Worm (Caenorhabditis elegans) whole organism, midembryonic: Measurements from ENCODE around the gene phy-4.

Source experiments
- T22C8.4 ChIP-seq: fragments of 200-800 bp; sonication (Bioruptor generic); IDR thresholded peaks from 2 replicates; pipeline ENCODE4 v1.3.6; 2022; ENCODE audit warnings: missing genetic modification characterization, missing compliant biosample characterization
- med-1 ChIP-seq: sonication (generic microtip); optimal IDR thresholded peaks from 2 replicates; lab custom pipeline; 2017; ENCODE audit warnings: missing genetic modification characterization, mild to moderate bottlenecking, missing compliant biosample characterization, antibody characterized with exemption, missing genetic modification reagents; ENCODE audit not compliant: insufficient read depth
- tab-1 ChIP-seq: fragments of 200-800 bp; sonication (Bioruptor generic); IDR thresholded peaks from 2 replicates; pipeline ENCODE4 v1.3.6; 2022; ENCODE audit warnings: missing genetic modification characterization, missing compliant biosample characterization
- ztf-29 ChIP-seq: fragments of 200-800 bp; sonication (Bioruptor generic); IDR thresholded peaks from 2 replicates; pipeline ENCODE4 v1.3.6; 2022; ENCODE audit warnings: missing genetic modification reagents, missing genetic modification characterization, missing compliant biosample characterization

DNA sequence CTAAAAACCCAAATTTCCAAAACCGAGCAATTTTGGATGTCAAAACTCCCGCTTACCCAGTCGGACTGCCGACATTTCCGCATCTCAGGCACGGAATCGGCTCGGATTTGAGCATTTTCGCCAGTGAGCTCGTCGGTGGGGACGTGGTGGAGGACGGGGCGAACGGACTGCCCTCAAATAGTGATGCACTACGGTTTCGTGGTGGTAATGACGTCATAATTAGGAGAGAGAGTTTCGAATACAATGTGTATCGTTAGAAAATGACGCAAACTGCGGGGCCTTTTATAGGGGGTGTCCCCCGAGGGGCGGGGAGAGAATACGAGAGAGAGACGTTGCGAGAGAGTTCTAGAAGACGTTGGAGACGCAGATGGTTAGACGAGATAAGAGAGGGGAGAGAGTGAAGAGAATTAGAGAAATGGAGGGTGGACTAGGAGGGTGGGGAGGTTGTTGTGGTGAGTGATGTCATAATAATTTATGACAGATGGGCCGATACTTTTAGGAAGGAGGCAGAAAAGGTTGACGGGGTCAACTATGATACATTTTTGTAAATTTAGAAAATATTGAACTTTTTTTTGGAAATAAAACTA is 9.2 kb upstream of the phy-4 start:
- TF ChIP-seq T22C8.4 (GFP tag; lab: Robert Waterston, UW), result peak; percentile 25; the same call in 1 of the 2 replicates
- no peak for TF ChIP-seq med-1 (GFP tag; lab: Kevin White, UChicago)
- TF ChIP-seq ztf-29 (GFP tag; lab: Robert Waterston, UW), result no peak
- 0 out of 2 replicates have a peak, but pooled peaks have one; percentile 68 for TF ChIP-seq tab-1 (GFP tag; lab: Robert Waterston, UW)
